Fruit fly (Drosophila melanogaster) whole organism, embryonic: ENCODE measurements around the gene CG12069.

ENCODE experiments used
- CG10565 ChIP-seq: fragments of 200-800 bp; sonication (Bioruptor generic); optimal IDR thresholded peaks from 3 replicates; lab custom pipeline; 2016; ENCODE audit warnings: missing biosample characterization, mild to moderate bottlenecking, missing genetic modification characterization
- CG10959 ChIP-seq: fragments of 200-800 bp; sonication (Bioruptor generic); IDR thresholded peaks from 2 replicates; pipeline ENCODE4 v1.3.6; 2022; ENCODE audit warnings: missing biosample characterization, missing genetic modification characterization
- CG12219 ChIP-seq: fragments of 200-800 bp; sonication (Bioruptor generic); optimal IDR thresholded peaks from 3 replicates; lab custom pipeline; 2018; ENCODE audit warnings: missing biosample characterization, mild to moderate bottlenecking, missing genetic modification characterization
- CG15479 ChIP-seq: fragments of 200-800 bp; sonication (Bioruptor generic); optimal IDR thresholded peaks from 3 replicates; lab custom pipeline; 2019; ENCODE audit warnings: missing biosample characterization, mild to moderate bottlenecking, missing genetic modification characterization, moderate library complexity
- CG15514 ChIP-seq: fragments of 200-800 bp; sonication (Bioruptor generic); optimal IDR thresholded peaks from 3 replicates; lab custom pipeline; 2017; ENCODE audit warnings: missing biosample characterization, missing genetic modification characterization, mild to moderate bottlenecking, moderate library complexity, missing genetic modification reagents
- CG15601 ChIP-seq: fragments of 200-800 bp; sonication (Bioruptor generic); optimal IDR thresholded peaks from 3 replicates; lab custom pipeline; 2019; ENCODE audit warnings: missing biosample characterization, mild to moderate bottlenecking, missing genetic modification characterization, moderate library complexity
- CG16779 ChIP-seq: fragments of 200-800 bp; sonication (Bioruptor generic); IDR thresholded peaks from 2 replicates; pipeline ENCODE4 v1.3.6; 2022; ENCODE audit warnings: missing biosample characterization, missing genetic modification characterization
- CG17568 ChIP-seq: fragments of 200-800 bp; sonication (Bioruptor generic); optimal IDR thresholded peaks from 2 replicates; lab custom pipeline; 2018; ENCODE audit warnings: missing biosample characterization, mild to moderate bottlenecking, missing genetic modification characterization, moderate library complexity
- CG1792 ChIP-seq: fragments of 200-800 bp; sonication (Bioruptor generic); optimal IDR thresholded peaks from 2 replicates; lab custom pipeline; 2016; ENCODE audit warnings: missing biosample characterization, missing genetic modification characterization
- CG18262 ChIP-seq: fragments of 200-800 bp; optimal IDR thresholded peaks from 3 replicates; lab custom pipeline; 2019; ENCODE audit warnings: missing biosample characterization, mild to moderate bottlenecking, missing genetic modification characterization, moderate library complexity
- CG31441 ChIP-seq: fragments of 200-800 bp; sonication (Bioruptor generic); IDR thresholded peaks from 2 replicates; pipeline ENCODE4 v1.3.6; 2022; ENCODE audit warnings: missing biosample characterization, missing genetic modification characterization
- CG32532 ChIP-seq: fragments of 200-800 bp; sonication (Bioruptor generic); IDR thresholded peaks from 2 replicates; pipeline ENCODE4 v1.3.6; 2022; ENCODE audit warnings: missing biosample characterization, missing genetic modification characterization
- CG3281 ChIP-seq: fragments of 200-800 bp; sonication (Bioruptor generic); optimal IDR thresholded peaks from 3 replicates; lab custom pipeline; 2017; ENCODE audit warnings: missing biosample characterization, mild to moderate bottlenecking, missing genetic modification characterization
- CG33557 ChIP-seq: fragments of 200-800 bp; sonication (Bioruptor generic); optimal IDR thresholded peaks from 2 replicates; lab custom pipeline; 2019; ENCODE audit warnings: missing biosample characterization, mild to moderate bottlenecking, missing genetic modification characterization, moderate library complexity
- CG3726 ChIP-seq: fragments of 200-800 bp; sonication (Bioruptor generic); IDR thresholded peaks from 3 replicates; pipeline ENCODE4, ENCODE4 v1.3.6; 2022; ENCODE audit warnings: missing biosample characterization, missing genetic modification characterization
- CG4617 ChIP-seq: fragments of 200-800 bp; sonication (Bioruptor generic); optimal IDR thresholded peaks from 3 replicates; lab custom pipeline; 2016; ENCODE audit warnings: missing biosample characterization, missing genetic modification characterization, borderline replicate concordance
- CG6254 ChIP-seq: fragments of 200-800 bp; sonication (Bioruptor generic); optimal IDR thresholded peaks from 3 replicates; lab custom pipeline; 2017; ENCODE audit warnings: mild to moderate bottlenecking, missing biosample characterization, missing genetic modification reagents, missing genetic modification characterization
- CG6689 ChIP-seq: fragments of 200-800 bp; sonication (Bioruptor generic); IDR thresholded peaks from 2 replicates; pipeline ENCODE4 v1.3.6; 2022; ENCODE audit warnings: missing biosample characterization, missing genetic modification characterization
- CG6765 ChIP-seq: fragments of 200-800 bp; sonication (Bioruptor generic); optimal IDR thresholded peaks from 3 replicates; lab custom pipeline; 2017; ENCODE audit warnings: missing biosample characterization, mild to moderate bottlenecking, missing genetic modification characterization
- CG7556 ChIP-seq: fragments of 200-800 bp; sonication (Bioruptor generic); optimal IDR thresholded peaks from 2 replicates; lab custom pipeline; 2017; ENCODE audit warnings: missing biosample characterization, mild to moderate bottlenecking, missing genetic modification characterization
- CG9817 ChIP-seq: fragments of 200-800 bp; sonication (Bioruptor generic); optimal IDR thresholded peaks from 2 replicates; lab custom pipeline; 2018; ENCODE audit warnings: missing biosample characterization, mild to moderate bottlenecking, missing genetic modification characterization, moderate library complexity
- CG9932 ChIP-seq: fragments of 200-800 bp; sonication (Bioruptor generic); IDR thresholded peaks from 2 replicates; pipeline ENCODE4 v1.3.6; 2022; ENCODE audit warnings: missing biosample characterization, missing genetic modification characterization
- CHES-1-like ChIP-seq: fragments of 200-800 bp; sonication (Bioruptor generic); optimal IDR thresholded peaks from 2 replicates; lab custom pipeline; 2016; ENCODE audit warnings: missing biosample characterization, missing genetic modification characterization
- D ChIP-seq, 2 experiments: fragments of 200-800 bp in 1 of 2; fragments of >200 bp in 1 of 2; sonication (Bioruptor generic) in 1 of 2; optimal IDR thresholded peaks; 2 replicates in 1 of 2; 3 replicates in 1 of 2; lab custom pipeline; 2017; ENCODE audit warnings: mild to moderate bottlenecking in 1 of 2, missing biosample characterization in 1 of 2, missing genetic modification characterization in 1 of 2, missing genetic modification reagents in 1 of 2
- Dip3 ChIP-seq: fragments of 200-800 bp; sonication (Bioruptor generic); optimal IDR thresholded peaks from 3 replicates; lab custom pipeline; 2016; ENCODE audit warnings: missing biosample characterization, missing genetic modification characterization
- E2f1 ChIP-seq: fragments of 200-800 bp; sonication (Bioruptor generic); IDR thresholded peaks from 2 replicates; pipeline ENCODE4 v1.3.6; 2022; ENCODE audit warnings: missing biosample characterization, missing genetic modification characterization
- GATAe ChIP-seq: fragments of 200-800 bp; sonication (Bioruptor generic); conservative IDR thresholded peaks from 2 replicates; pipeline ENCODE4 v1.3.6; 2022; ENCODE audit warnings: missing biosample characterization, missing genetic modification characterization
- H2.0 ChIP-seq: fragments of 200-800 bp; sonication (Bioruptor generic); IDR thresholded peaks from 2 replicates; pipeline ENCODE4 v1.3.6; 2022; ENCODE audit warnings: missing biosample characterization, missing genetic modification characterization
- HLHmδ ChIP-seq: fragments of 200-800 bp; sonication (Bioruptor generic); optimal IDR thresholded peaks from 2 replicates; lab custom pipeline; 2018; ENCODE audit warnings: missing biosample characterization, mild to moderate bottlenecking, missing genetic modification characterization, moderate library complexity
- Hr3 ChIP-seq: fragments of 200-800 bp; sonication (Bioruptor generic); optimal IDR thresholded peaks from 3 replicates; lab custom pipeline; 2016; ENCODE audit warnings: missing biosample characterization, missing genetic modification characterization
- MESR4 ChIP-seq: fragments of 200-800 bp; sonication (Bioruptor generic); optimal IDR thresholded peaks from 2 replicates; lab custom pipeline; 2018; ENCODE audit warnings: missing biosample characterization, mild to moderate bottlenecking, missing genetic modification characterization, moderate library complexity
- Poxn ChIP-seq: fragments of 200-800 bp; sonication (Bioruptor generic); IDR thresholded peaks from 2 replicates; pipeline ENCODE4 v1.3.6; 2022; ENCODE audit warnings: missing biosample characterization, missing genetic modification characterization
- bab2 ChIP-seq: fragments of 200-800 bp; sonication (Bioruptor generic); optimal IDR thresholded peaks from 2 replicates; lab custom pipeline; 2016; ENCODE audit warnings: missing biosample characterization, missing genetic modification characterization
- bsh ChIP-seq, 2 experiments: fragments of 200-800 bp; sonication (Bioruptor generic); optimal IDR thresholded peaks; 2 replicates each; lab custom pipeline; 2017 to 2018; ENCODE audit warnings: mild to moderate bottlenecking in 2 of 2, missing biosample characterization in 2 of 2, missing genetic modification characterization in 2 of 2, moderate library complexity in 1 of 2
- dati ChIP-seq: fragments of 200-800 bp; sonication (Bioruptor generic); IDR thresholded peaks from 2 replicates; pipeline ENCODE4 v1.3.6; 2022; ENCODE audit warnings: missing biosample characterization, missing genetic modification characterization
- dm ChIP-seq: fragments of 200-800 bp; sonication (Bioruptor generic); optimal IDR thresholded peaks from 3 replicates; lab custom pipeline; 2016; ENCODE audit warnings: missing biosample characterization, missing genetic modification characterization
- exex ChIP-seq: fragments of 200-800 bp; sonication (Bioruptor generic); optimal IDR thresholded peaks from 4 replicates; lab custom pipeline; 2018; ENCODE audit warnings: missing biosample characterization, mild to moderate bottlenecking, missing genetic modification characterization, moderate library complexity
- kah ChIP-seq: fragments of 200-800 bp; sonication (Bioruptor generic); optimal IDR thresholded peaks from 2 replicates; lab custom pipeline; 2018; ENCODE audit warnings: missing biosample characterization, mild to moderate bottlenecking, missing genetic modification characterization
- lab ChIP-seq: fragments of 200-800 bp; sonication (Bioruptor generic); optimal IDR thresholded peaks from 3 replicates; lab custom pipeline; 2017; ENCODE audit warnings: missing biosample characterization, missing genetic modification characterization, mild to moderate bottlenecking, moderate library complexity, missing genetic modification reagents
- nerfin-2 ChIP-seq: fragments of 200-800 bp; sonication (Bioruptor generic); IDR thresholded peaks from 2 replicates; pipeline ENCODE4 v1.3.6; 2022; ENCODE audit warnings: missing biosample characterization, missing genetic modification characterization; ENCODE audit not compliant: partially characterized antibody
- phol ChIP-seq: fragments of 200-800 bp; sonication (Bioruptor generic); optimal IDR thresholded peaks from 3 replicates; lab custom pipeline; 2018; ENCODE audit warnings: missing biosample characterization, mild to moderate bottlenecking, missing genetic modification characterization, moderate library complexity
- seq ChIP-seq: fragments of 200-800 bp; sonication (Bioruptor generic); IDR thresholded peaks from 2 replicates; pipeline ENCODE4 v1.3.6; 2022; ENCODE audit warnings: missing biosample characterization, missing genetic modification characterization
- sim ChIP-seq: fragments of 200-800 bp; sonication (Bioruptor generic); IDR thresholded peaks from 2 replicates; pipeline ENCODE4 v1.3.6; 2022; ENCODE audit warnings: missing biosample characterization, missing genetic modification characterization
- stc ChIP-seq: fragments of 200-800 bp; sonication (Bioruptor generic); IDR thresholded peaks from 2 replicates; pipeline ENCODE4 v1.3.6; 2022; ENCODE audit warnings: missing biosample characterization, missing genetic modification characterization
- unpg ChIP-seq: fragments of 200-800 bp; sonication (Bioruptor generic); optimal IDR thresholded peaks from 3 replicates; lab custom pipeline; 2018; ENCODE audit warnings: missing biosample characterization, mild to moderate bottlenecking, missing genetic modification characterization, moderate library complexity
- vnd ChIP-seq: fragments of 200-800 bp; sonication (Bioruptor generic); IDR thresholded peaks from 3 replicates; pipeline ENCODE4 v1.3.6; 2022; ENCODE audit warnings: missing biosample characterization, missing genetic modification characterization; ENCODE audit not compliant: partially characterized antibody
- vvl ChIP-seq: fragments of 200-800 bp; sonication (Bioruptor generic); IDR thresholded peaks from 2 replicates; pipeline ENCODE4 v1.3.6; 2022; ENCODE audit warnings: missing biosample characterization, missing genetic modification characterization
- wdn ChIP-seq: fragments of 200-800 bp; sonication (Bioruptor generic); IDR thresholded peaks from 2 replicates; pipeline ENCODE4 v1.3.6; 2022; ENCODE audit warnings: missing biosample characterization, missing genetic modification characterization
- z ChIP-seq: fragments of 200-800 bp; sonication (Bioruptor generic); IDR thresholded peaks from 3 replicates; pipeline ENCODE4 v1.3.6; 2022; ENCODE audit warnings: missing biosample characterization, missing genetic modification characterization
- zf30C ChIP-seq: fragments of 200-800 bp; sonication (Bioruptor generic); optimal IDR thresholded peaks from 3 replicates; lab custom pipeline; 2018; ENCODE audit warnings: missing biosample characterization, mild to moderate bottlenecking, missing genetic modification characterization

Gene CG12069

DNA sequence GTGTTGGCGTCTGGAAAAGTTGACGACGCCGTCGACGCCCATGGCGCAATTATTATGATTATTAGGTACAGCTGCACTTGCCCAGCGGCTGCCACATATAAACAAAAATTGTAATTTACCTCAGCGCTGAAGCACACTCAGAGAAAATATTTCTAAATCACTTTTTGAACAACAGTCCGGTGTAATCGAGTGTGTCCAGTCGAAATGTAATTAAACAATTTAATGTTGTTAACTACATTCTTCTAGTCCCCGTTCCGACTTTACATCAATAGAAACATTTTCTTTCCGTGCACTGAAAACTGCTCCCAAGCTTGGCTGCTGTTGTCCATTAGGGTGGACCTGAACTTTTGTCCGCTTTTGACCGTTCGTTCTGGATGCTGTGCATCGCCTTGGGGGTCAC, 33.7 kb upstream of the CG12069 start (continued):
- TF ChIP-seq CG6765 (GFP tag; lab: Kevin White, UChicago): no peak
- no peak for TF ChIP-seq Hr3
- TF ChIP-seq exex (tag; lab: Kevin White, UChicago): no peak
- no peak for TF ChIP-seq CG15479 (GFP tag; lab: Kevin White, UChicago)
- TF ChIP-seq GATAe (GFP tag; lab: Robert Waterston, UW): no peak
- TF ChIP-seq HLHmδ (GFP tag; lab: Kevin White, UChicago): no peak
- TF ChIP-seq Dip3 (GFP tag; lab: Kevin White, UChicago): no peak
- peak; percentile 34 for TF ChIP-seq unpg (GFP tag; lab: Kevin White, UChicago)
- TF ChIP-seq bsh (GFP tag; optimal IDR thresholded peaks at IDR 0.05; lab: Kevin White, UChicago): peak in 1 of 2 experiments; percentile 40
- TF ChIP-seq CG4617 (GFP tag; lab: Kevin White, UChicago): no peak
- TF ChIP-seq sim (GFP tag; lab: Robert Waterston, UW): no peak
- TF ChIP-seq CG10959: no peak
- no peak for TF ChIP-seq CG32532 (GFP tag; lab: Robert Waterston, UW)
- TF ChIP-seq CG9932 (GFP tag; lab: Robert Waterston, UW): no peak
- TF ChIP-seq CG7556 (GFP tag; lab: Kevin White, UChicago): no peak
- no peak for TF ChIP-seq CG33557 (GFP tag; lab: Kevin White, UChicago)
- no peak for TF ChIP-seq bab2 (GFP tag; lab: Kevin White, UChicago)
- TF ChIP-seq seq (GFP tag; lab: Robert Waterston, UW): no peak
- no peak for TF ChIP-seq stc
- TF ChIP-seq CHES-1-like (GFP tag; lab: Kevin White, UChicago): no peak
- TF ChIP-seq CG12219 (GFP tag; lab: Kevin White, UChicago): no peak
- TF ChIP-seq CG1792: no peak
- no peak for TF ChIP-seq zf30C (GFP tag; lab: Kevin White, UChicago)
- no peak for TF ChIP-seq CG10565
- TF ChIP-seq CG15514: peak; percentile 3
- TF ChIP-seq CG6254 (GFP tag; lab: Kevin White, UChicago): no peak
- peak; percentile 18 for TF ChIP-seq phol (tag; lab: Kevin White, UChicago)
- no peak for TF ChIP-seq CG9817 (tag; lab: Kevin White, UChicago)
- TF ChIP-seq wdn (GFP tag; lab: Robert Waterston, UW): no peak
- no peak for TF ChIP-seq dati (GFP tag; lab: Robert Waterston, UW)
- no peak for TF ChIP-seq D (optimal IDR thresholded peaks at IDR 0.05; lab: Kevin White, UChicago)
- TF ChIP-seq D (GFP tag; optimal IDR thresholded peaks at IDR 0.05; lab: Kevin White, UChicago): peak; percentile 7
- TF ChIP-seq lab (GFP tag; lab: Kevin White, UChicago): peak; percentile 30
- no peak for TF ChIP-seq H2.0
- no peak for TF ChIP-seq vnd (GFP tag; lab: Robert Waterston, UW)
- TF ChIP-seq CG18262 (tag; lab: Kevin White, UChicago): no peak
- TF ChIP-seq nerfin-2 (GFP tag; lab: Robert Waterston, UW): no peak
- TF ChIP-seq CG3281 (GFP tag; lab: Kevin White, UChicago): no peak
- no peak for TF ChIP-seq CG17568 (GFP tag; lab: Kevin White, UChicago)
- TF ChIP-seq CG6689: peak; percentile 29; the same call in 1 of the 2 replicates
- TF ChIP-seq Poxn (GFP tag; lab: Robert Waterston, UW): no peak
- no peak for TF ChIP-seq CG16779 (GFP tag; lab: Robert Waterston, UW)
- TF ChIP-seq CG31441 (GFP tag; lab: Robert Waterston, UW): 0 out of 2 replicates have a peak, but pooled peaks have one; percentile 27
- no peak for TF ChIP-seq E2f1 (GFP tag; lab: Robert Waterston, UW)
- no peak for TF ChIP-seq CG15601 (tag; lab: Kevin White, UChicago)
- TF ChIP-seq CG3726 (GFP tag; lab: Robert Waterston, UW): no peak
- 0 out of 2 replicates have a peak, but pooled peaks have one; percentile 35 for TF ChIP-seq vvl (GFP tag; lab: Robert Waterston, UW)
- no peak for TF ChIP-seq dm (GFP tag; lab: Kevin White, UChicago)
- no peak for TF ChIP-seq z (GFP tag; lab: Robert Waterston, UW)
- no peak for TF ChIP-seq kah (GFP tag; lab: Kevin White, UChicago)
- TF ChIP-seq MESR4 (GFP tag; lab: Kevin White, UChicago): no peak
